Worm (Caenorhabditis elegans) whole organism, young adult: Measurements from ENCODE around the gene npp-9.

Experiments
- chd-7 ChIP-seq: sonication (generic microtip); optimal IDR thresholded peaks from 2 replicates; lab custom pipeline; 2016; ENCODE audit warnings: mild to moderate bottlenecking, missing genetic modification characterization, moderate library complexity, missing compliant biosample characterization
- lin-35 ChIP-seq, 3 experiments: fragments of 150-350 bp in 2 of 3; sonication (generic microtip) in 1 of 3; optimal IDR thresholded peaks; 2 replicates each; lab custom pipeline; 2014 to 2018; ENCODE audit warnings: missing biosample characterization in 3 of 3, missing genetic modification characterization in 3 of 3, missing genetic modification reagents in 3 of 3
- nhr-120 ChIP-seq: fragments of 200-800 bp; sonication (Bioruptor generic); IDR thresholded peaks from 2 replicates; pipeline ENCODE4 v1.3.6; 2022; ENCODE audit warnings: missing genetic modification characterization, missing compliant biosample characterization
- rec-8 ChIP-seq, 2 experiments: sonication (generic microtip); optimal IDR thresholded peaks; 2 replicates each; lab custom pipeline; 2016; ENCODE audit warnings: mild to moderate bottlenecking in 2 of 2, missing genetic modification characterization in 2 of 2, missing genetic modification reagents in 2 of 2, missing genotype in 2 of 2, missing biosample characterization in 1 of 2, missing compliant biosample characterization in 1 of 2, moderate library complexity in 1 of 2
- snpc-4 ChIP-seq, 5 experiments: fragments of 150-350 bp in 1 of 5; sonication (generic microtip) in 4 of 5; optimal IDR thresholded peaks; 2 replicates each; lab custom pipeline; 2014 to 2018; ENCODE audit warnings: missing genetic modification characterization in 5 of 5, missing biosample characterization in 3 of 5, antibody characterized with exemption in 2 of 5, mild to moderate bottlenecking in 2 of 5, missing compliant biosample characterization in 2 of 5, missing genotype in 2 of 5, moderate library complexity in 2 of 5, missing genetic modification reagents in 1 of 5
- tbp1 ChIP-seq: fragments of 200-800 bp; sonication (Bioruptor generic); optimal IDR thresholded peaks from 2 replicates; lab custom pipeline; 2018; ENCODE audit warnings: mild to moderate bottlenecking, missing genetic modification characterization, missing compliant biosample characterization
- unc-130 ChIP-seq: sonication (generic microtip); optimal IDR thresholded peaks from 2 replicates; lab custom pipeline; 2016; ENCODE audit warnings: missing genetic modification reagents, missing genetic modification characterization, missing compliant biosample characterization
- ztf-28 ChIP-seq: fragments of 200-800 bp; sonication (Bioruptor generic); IDR thresholded peaks from 2 replicates; pipeline ENCODE4 v1.3.6; 2022; ENCODE audit warnings: missing genetic modification reagents, missing genetic modification characterization, missing compliant biosample characterization

DNA sequence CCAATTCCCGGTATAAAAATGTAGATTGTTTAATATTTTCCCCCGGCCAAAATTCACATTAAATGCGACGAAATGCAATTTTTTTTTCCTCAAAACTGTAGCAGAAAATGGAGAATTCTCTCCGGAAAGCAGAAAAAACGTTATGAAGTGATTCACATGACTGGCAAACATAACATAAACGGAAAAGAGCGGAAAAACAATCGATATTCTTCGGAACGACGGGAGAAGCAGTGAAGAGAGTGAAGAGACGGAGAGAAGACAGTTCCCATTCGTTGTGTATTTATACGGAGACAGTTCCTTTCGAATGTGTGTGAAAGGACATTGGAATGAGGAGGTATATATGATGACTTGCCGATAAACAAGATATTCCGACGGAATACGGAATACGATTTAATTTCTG, 9.2 kb downstream of the npp-9 start:
- TF ChIP-seq snpc-4 (GFP tag; optimal IDR thresholded peaks at IDR 0.05; lab: Kevin White, UChicago) (no peak), snpc-4 (tag; optimal IDR thresholded peaks at IDR 0.05; lab: Kevin White, UChicago) (no peak), tbp1 (GFP tag; lab: Kevin White, UChicago) (no peak), rec-8 (tag; optimal IDR thresholded peaks at IDR 0.05; lab: Kevin White, UChicago) (no peak), unc-130 (GFP tag; lab: Kevin White, UChicago) (no peak), ztf-28 (no peak), chd-7 (no peak), lin-35 (GFP tag; optimal IDR thresholded peaks at IDR 0.05; lab: Kevin White, UChicago) (no peak), nhr-120 (GFP tag; lab: Robert Waterston, UW) (no peak)
